Worm (Caenorhabditis elegans): ENCODE measurements around the gene nas-19.

nas-19 gene

ce11 chrV:11402610-11403009 lies at the start of gene nas-19:
TSS of gene nas-19 (minus strand) at chrV:11402710.
- TF ChIP-seq lin-32 (GFP tag; optimal IDR thresholded peaks at IDR 0.05) (no peak), ham-2 (GFP tag; optimal IDR thresholded peaks at IDR 0.05) (no peak), ceh-39 (tag; optimal IDR thresholded peaks at IDR 0.05) (no peak), M03D4.4 (tag; optimal IDR thresholded peaks at IDR 0.05) (no peak), mep-1 (tag; optimal IDR thresholded peaks at IDR 0.05) (no peak), mab-5 (tag; optimal IDR thresholded peaks at IDR 0.05) (no peak), ceh-83 (GFP tag; optimal IDR thresholded peaks at IDR 0.05) (no peak), ces-1 (GFP tag; optimal IDR thresholded peaks at IDR 0.05) (no peak), nhr-237 (tag; optimal IDR thresholded peaks at IDR 0.05) (no peak), ceh-43 (GFP tag; optimal IDR thresholded peaks at IDR 0.05) (no peak)

ce11 chrV:11450257-11450656 lies 47.7 kb upstream of the nas-19 start, which contains the start of gene col-156:
TSS of gene col-156 (minus strand) at chrV:11450357.
- TF ChIP-seq sem-2 (GFP tag; optimal IDR thresholded peaks at IDR 0.05) (no peak), nhr-76 (tag; optimal IDR thresholded peaks at IDR 0.05) (no peak), unc-62 (GFP tag; optimal IDR thresholded peaks at IDR 0.05) (no peak)

DNA sequence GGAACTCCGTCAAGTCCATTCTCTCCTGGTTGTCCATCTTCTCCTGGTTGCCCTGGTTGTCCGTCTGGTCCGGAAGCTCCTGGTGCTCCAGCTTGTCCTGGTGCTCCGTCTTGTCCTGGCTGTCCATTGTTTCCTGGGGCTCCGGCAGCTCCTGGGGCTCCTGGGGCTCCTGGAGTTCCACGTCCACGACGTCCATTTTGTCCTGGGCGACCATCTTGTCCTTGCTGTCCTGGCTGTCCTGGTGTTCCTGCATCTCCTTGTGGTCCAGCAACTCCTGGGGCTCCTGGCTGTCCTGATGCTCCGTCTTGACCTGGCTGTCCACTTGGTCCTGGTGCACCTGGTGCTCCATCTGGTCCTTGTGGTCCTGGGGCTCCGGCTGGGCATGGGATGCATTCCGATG lies 46.9 kb upstream of the nas-19 start:
- TF ChIP-seq tbx-8 (GFP tag; optimal IDR thresholded peaks at IDR 0.05) = no peak
- no peak for TF ChIP-seq lin-13 (tag; optimal IDR thresholded peaks at IDR 0.05)
- no peak for TF ChIP-seq nhr-28 (tag; optimal IDR thresholded peaks at IDR 0.05)
- no peak for TF ChIP-seq ces-1 (GFP tag; optimal IDR thresholded peaks at IDR 0.05)
- no peak for TF ChIP-seq pha-4 (tag; optimal IDR thresholded peaks at IDR 0.05)
- no peak for TF ChIP-seq mab-5 (tag; optimal IDR thresholded peaks at IDR 0.05)
- TF ChIP-seq snpc-4 (tag; optimal IDR thresholded peaks at IDR 0.05) = no peak
- no peak for TF ChIP-seq mep-1 (tag; optimal IDR thresholded peaks at IDR 0.05)
- TF ChIP-seq nhr-2 (tag; optimal IDR thresholded peaks at IDR 0.05) = no peak
- no peak for TF ChIP-seq unc-120 (tag; optimal IDR thresholded peaks at IDR 0.05; ENCODE audit: poor library complexity, severe bottlenecking)
- no peak for TF ChIP-seq sem-2 (GFP tag; optimal IDR thresholded peaks at IDR 0.05)
- TF ChIP-seq ham-2 (GFP tag; optimal IDR thresholded peaks at IDR 0.05) = no peak
- no peak for TF ChIP-seq nhr-76 (tag; optimal IDR thresholded peaks at IDR 0.05)
- TF ChIP-seq ceh-43 (GFP tag; optimal IDR thresholded peaks at IDR 0.05) = no peak
- no peak for TF ChIP-seq unc-62 (GFP tag; optimal IDR thresholded peaks at IDR 0.05)
- TF ChIP-seq lin-32 (GFP tag; optimal IDR thresholded peaks at IDR 0.05) = no peak

DNA sequence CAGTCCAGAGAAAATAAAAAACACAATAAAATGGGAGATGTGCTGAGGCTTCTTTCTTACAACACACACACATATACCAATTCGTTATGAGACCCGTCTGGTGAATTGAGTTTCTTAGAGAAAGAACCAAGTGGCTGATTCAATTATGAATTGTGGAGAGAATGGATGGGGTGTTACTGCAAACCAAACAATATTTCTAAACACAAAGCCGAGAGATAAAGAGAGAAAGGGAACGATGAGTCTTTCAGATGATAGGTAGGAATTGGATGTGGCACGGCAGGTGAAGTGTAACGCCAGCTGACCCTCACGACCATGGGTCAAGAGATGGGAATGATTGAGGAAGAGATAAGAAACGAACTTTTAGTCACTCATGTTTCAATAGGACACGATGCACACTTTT lies 43.8 kb upstream of the nas-19 start, which contains the start of gene mig-17:
TSS of gene mig-17 (plus strand) at position 389 of the 400 bp plus-strand sequence.
- TF ChIP-seq unc-62 (GFP tag; optimal IDR thresholded peaks at IDR 0.05) = peak; percentile 12
- peak; percentile 91 for TF ChIP-seq hlh-1 (tag; optimal IDR thresholded peaks at IDR 0.05)
- TF ChIP-seq ces-1 (GFP tag; optimal IDR thresholded peaks at IDR 0.05) = peak; percentile 94
- TF ChIP-seq unc-120 (tag; optimal IDR thresholded peaks at IDR 0.05; ENCODE audit: poor library complexity, severe bottlenecking) = no peak
- TF ChIP-seq ceh-83 (GFP tag; optimal IDR thresholded peaks at IDR 0.05) = no peak

ce11 chrV:11445375-11445774 lies 42.9 kb upstream of the nas-19 start:
- TF ChIP-seq ces-1 (GFP tag; optimal IDR thresholded peaks at IDR 0.05) (peak; percentile 44), mab-5 (tag; optimal IDR thresholded peaks at IDR 0.05) (no peak), ceh-43 (GFP tag; optimal IDR thresholded peaks at IDR 0.05) (no peak), drap-1 (GFP tag; optimal IDR thresholded peaks at IDR 0.05) (peak; percentile 12), blmp-1 (tag; optimal IDR thresholded peaks at IDR 0.05) (no peak), mls-2 (tag; optimal IDR thresholded peaks at IDR 0.05) (peak; percentile 4), M03D4.4 (tag; optimal IDR thresholded peaks at IDR 0.05) (peak; percentile 4), lsy-2 (tag; optimal IDR thresholded peaks at IDR 0.05) (no peak)

DNA sequence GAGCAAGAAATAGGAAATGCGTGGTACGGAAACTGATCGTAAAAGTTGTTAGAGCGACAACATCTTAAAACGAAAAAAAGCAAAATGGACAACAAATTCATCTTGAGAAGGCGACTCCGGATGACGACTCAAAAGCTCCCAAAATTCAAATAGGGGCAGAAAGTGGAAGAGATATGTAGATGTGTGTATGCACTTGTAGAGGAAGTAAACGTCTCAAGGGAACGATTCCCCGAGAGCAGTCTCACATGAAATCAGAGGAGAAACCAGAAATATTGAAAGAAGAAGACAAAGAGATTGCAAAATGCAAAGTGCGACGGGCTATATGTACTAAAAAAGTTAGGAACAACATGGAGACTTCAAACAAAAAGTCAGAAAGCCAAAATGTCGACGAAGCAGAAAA lies 41.0 kb upstream of the nas-19 start, which contains the start of gene F57B7.2:
TSS of gene F57B7.2 (minus strand) at position 101 of the 400 bp plus-strand sequence.
- TF ChIP-seq nhr-237 (tag; optimal IDR thresholded peaks at IDR 0.05) (no peak), sem-2 (GFP tag; optimal IDR thresholded peaks at IDR 0.05) (no peak), drap-1 (GFP tag; optimal IDR thresholded peaks at IDR 0.05) (no peak), lin-13 (tag; optimal IDR thresholded peaks at IDR 0.05) (no peak), flh-1 (GFP tag; optimal IDR thresholded peaks at IDR 0.05) (no peak), cnd-1 (tag; optimal IDR thresholded peaks at IDR 0.05) (no peak), ztf-11 (tag; optimal IDR thresholded peaks at IDR 0.05) (no peak), unc-62 (GFP tag; optimal IDR thresholded peaks at IDR 0.05) (no peak), mab-5 (tag; optimal IDR thresholded peaks at IDR 0.05) (no peak), unc-39 (tag; optimal IDR thresholded peaks at IDR 0.05) (no peak), nhr-2 (tag; optimal IDR thresholded peaks at IDR 0.05) (no peak), snpc-4 (tag; optimal IDR thresholded peaks at IDR 0.05) (no peak), unc-120 (tag; optimal IDR thresholded peaks at IDR 0.05; ENCODE audit: poor library complexity, severe bottlenecking) (no peak), elt-3 (tag; optimal IDR thresholded peaks at IDR 0.05) (no peak), lin-32 (GFP tag; optimal IDR thresholded peaks at IDR 0.05) (no peak)
